Fruit fly (Drosophila melanogaster) S2 (cell line): ENCODE measurements around the gene CG3588.

ENCODE experiments used
- CG8478 ChIP-seq: fragments of >200 bp; optimal IDR thresholded peaks from 2 replicates; lab custom pipeline; 2018
- CTCF ChIP-seq, 2 experiments: fragments of >200 bp; optimal IDR thresholded peaks; 2 replicates each; lab custom pipeline; 2018

DNA sequence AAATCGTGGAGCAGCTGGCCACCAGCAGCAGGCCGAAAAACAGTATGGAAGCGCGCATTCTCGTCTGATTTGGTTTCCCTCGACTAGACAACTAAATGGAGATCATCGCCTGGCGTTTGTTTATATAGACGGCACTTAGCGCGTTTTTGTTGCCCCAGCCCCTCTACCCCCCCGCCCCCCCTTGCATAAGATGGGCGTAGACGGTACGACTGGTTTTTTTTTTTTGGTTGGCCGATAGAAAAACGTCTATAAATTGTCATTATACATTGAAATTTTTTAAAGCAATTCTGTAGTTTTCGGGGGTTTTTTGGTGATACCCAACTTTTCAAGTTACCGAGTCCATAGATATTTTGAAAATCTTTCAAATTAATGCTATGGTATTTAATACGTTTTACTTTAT is 33.8 kb upstream of the CG3588 start, which contains the start of gene CG14419:
- TF ChIP-seq CG8478 (no peak), CTCF (optimal IDR thresholded peaks at IDR 0.05; lab: Kevin White, UChicago) (no peak)
